Fruit fly (Drosophila melanogaster) whole organism, adult: ENCODE measurements around the gene grass.
A peak's percentile ranks its signal among the peaks of the same experiment; 100 is the strongest.

Experiments used
- CG11617 ChIP-seq: fragments of 200-800 bp; sonication (Bioruptor generic); optimal IDR thresholded peaks from 2 replicates; lab custom pipeline; 2017; ENCODE audit warnings: mild to moderate bottlenecking, missing biosample characterization, missing genetic modification reagents, missing genetic modification characterization
- CG33017 ChIP-seq: fragments of 200-800 bp; sonication (Bioruptor generic); optimal IDR thresholded peaks from 2 replicates; lab custom pipeline; 2018; ENCODE audit warnings: missing biosample characterization, mild to moderate bottlenecking, missing genetic modification characterization, moderate library complexity
- CG5204 ChIP-seq: fragments of 200-800 bp; sonication (Bioruptor generic); optimal IDR thresholded peaks from 2 replicates; lab custom pipeline; 2016; ENCODE audit warnings: missing biosample characterization, missing genetic modification characterization
- Mnt ChIP-seq: fragments of 200-800 bp; sonication (Bioruptor generic); optimal IDR thresholded peaks from 2 replicates; lab custom pipeline; 2016; ENCODE audit warnings: missing biosample characterization, mild to moderate bottlenecking, missing genetic modification characterization
- ovo ChIP-seq: fragments of 200-800 bp; sonication (Bioruptor generic); optimal IDR thresholded peaks from 2 replicates; lab custom pipeline; 2016; ENCODE audit warnings: missing biosample characterization, missing genetic modification characterization

DNA sequence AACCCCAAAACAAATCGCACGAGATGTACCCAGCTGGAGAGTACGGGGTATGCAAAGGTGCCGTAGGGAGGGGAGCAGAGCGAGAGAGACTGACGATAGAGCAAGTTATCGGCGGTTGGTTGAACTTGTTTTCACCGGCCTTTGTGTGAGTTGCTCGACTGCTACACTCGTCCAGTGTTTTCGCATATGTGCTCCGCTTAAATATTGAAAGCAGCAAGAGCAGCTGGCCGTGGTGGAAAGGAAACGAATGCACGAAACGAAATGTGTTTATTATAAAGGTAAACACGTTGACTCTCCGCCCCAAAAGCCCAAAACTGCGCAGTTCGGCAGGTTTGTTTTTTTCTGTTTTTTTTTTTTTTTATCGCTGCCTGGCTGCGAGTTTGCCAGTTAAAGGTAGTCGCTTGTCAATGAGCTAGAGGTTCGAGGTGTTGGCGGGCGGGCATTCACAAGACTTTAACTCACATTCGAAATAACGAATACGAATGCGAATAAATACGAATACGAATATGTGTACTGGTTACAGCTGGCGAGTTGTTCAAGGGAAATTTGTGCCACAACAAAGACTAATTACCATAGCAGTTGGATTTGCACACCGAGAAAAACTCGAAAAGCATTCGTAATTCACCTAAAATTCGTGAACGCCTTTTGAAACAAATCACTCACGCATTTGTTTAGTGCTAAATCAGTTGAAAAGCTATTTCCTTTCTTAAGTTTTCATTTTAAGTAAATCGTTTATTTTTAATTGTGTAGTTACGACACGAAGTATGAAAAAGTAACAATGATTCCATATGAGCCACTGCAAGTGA lies 28.0 kb upstream of the grass start:
- TF ChIP-seq Mnt (peak; percentile 65), CG5204 (no peak), CG11617 (peak; percentile 3), ovo (no peak), CG33017 (tag; lab: Kevin White, UChicago) (peak; percentile 8)
